Worm (Caenorhabditis elegans) whole organism, young adult: Measurements from ENCODE around the gene R11F4.1.
"Not testable (repeated sequence)": the region's sequence is repeated elsewhere in the genome, so short reads cannot be mapped to it uniquely, and the experiment has no call there.

Experiments used
- D2030.7 ChIP-seq: fragments of 200-800 bp; sonication (Bioruptor generic); IDR thresholded peaks from 2 replicates; pipeline ENCODE4 v1.3.6; 2022; ENCODE audit warnings: missing genetic modification reagents, missing genetic modification characterization, missing compliant biosample characterization
- Y95B8A.8 ChIP-seq: fragments of 200-800 bp; sonication (Bioruptor generic); IDR thresholded peaks from 2 replicates; pipeline ENCODE4 v1.3.6; 2022; ENCODE audit warnings: missing genetic modification reagents, missing genetic modification characterization, missing compliant biosample characterization
- attf-5 ChIP-seq: fragments of 200-800 bp; sonication (Bioruptor generic); optimal IDR thresholded peaks from 2 replicates; lab custom pipeline; 2018; ENCODE audit warnings: mild to moderate bottlenecking, missing genetic modification characterization, missing compliant biosample characterization
- ccch-3 ChIP-seq: fragments of 200-800 bp; sonication (Bioruptor generic); optimal IDR thresholded peaks from 2 replicates; lab custom pipeline; 2018; ENCODE audit warnings: mild to moderate bottlenecking, missing genetic modification characterization, missing compliant biosample characterization
- egrh-3 ChIP-seq: fragments of 200-800 bp; sonication (Bioruptor generic); IDR thresholded peaks from 2 replicates; pipeline ENCODE4 v1.3.6; 2022; ENCODE audit warnings: missing genetic modification reagents, missing genetic modification characterization, missing compliant biosample characterization
- let-607 ChIP-seq, 2 experiments: fragments of 200-800 bp in 1 of 2; sonication (Bioruptor generic) in 1 of 2; sonication (generic microtip) in 1 of 2; optimal IDR thresholded peaks; 2 replicates each; lab custom pipeline; 2016 to 2018; ENCODE audit warnings: mild to moderate bottlenecking in 2 of 2, missing compliant biosample characterization in 2 of 2, missing genetic modification characterization in 2 of 2, moderate library complexity in 2 of 2, missing genotype in 1 of 2
- lin-54 ChIP-seq: fragments of 200-800 bp; sonication (Bioruptor generic); optimal IDR thresholded peaks from 2 replicates; lab custom pipeline; 2018; ENCODE audit warnings: mild to moderate bottlenecking, missing genetic modification characterization, missing compliant biosample characterization
- lir-1 ChIP-seq: fragments of 200-800 bp; sonication (Bioruptor generic); conservative IDR thresholded peaks from 2 replicates; pipeline ENCODE4 v1.3.6; 2022; ENCODE audit warnings: missing genetic modification reagents, missing genetic modification characterization, missing compliant biosample characterization
- lsl-1 ChIP-seq: fragments of 200-800 bp; sonication (Bioruptor generic); optimal IDR thresholded peaks from 2 replicates; lab custom pipeline; 2018; ENCODE audit warnings: mild to moderate bottlenecking, missing genetic modification characterization, moderate library complexity, missing compliant biosample characterization
- rcor-1 ChIP-seq: fragments of 200-800 bp; sonication (Bioruptor generic); IDR thresholded peaks from 2 replicates; pipeline ENCODE4 v1.3.6; 2022; ENCODE audit warnings: missing genetic modification reagents, missing genetic modification characterization, missing compliant biosample characterization
- zfh-2 ChIP-seq: fragments of 200-800 bp; sonication (Bioruptor generic); conservative IDR thresholded peaks from 2 replicates; pipeline ENCODE4 v1.3.6; 2022; ENCODE audit warnings: missing genetic modification reagents, missing genetic modification characterization, missing compliant biosample characterization
- ztf-22 ChIP-seq: fragments of 200-800 bp; sonication (Bioruptor generic); optimal IDR thresholded peaks from 2 replicates; lab custom pipeline; 2018; ENCODE audit warnings: mild to moderate bottlenecking, missing genetic modification characterization, moderate library complexity, missing compliant biosample characterization
- ztf-3 ChIP-seq: fragments of 200-800 bp; sonication (Bioruptor generic); optimal IDR thresholded peaks from 2 replicates; lab custom pipeline; 2018; ENCODE audit warnings: mild to moderate bottlenecking, missing genetic modification characterization, missing compliant biosample characterization

R11F4.1 gene

DNA sequence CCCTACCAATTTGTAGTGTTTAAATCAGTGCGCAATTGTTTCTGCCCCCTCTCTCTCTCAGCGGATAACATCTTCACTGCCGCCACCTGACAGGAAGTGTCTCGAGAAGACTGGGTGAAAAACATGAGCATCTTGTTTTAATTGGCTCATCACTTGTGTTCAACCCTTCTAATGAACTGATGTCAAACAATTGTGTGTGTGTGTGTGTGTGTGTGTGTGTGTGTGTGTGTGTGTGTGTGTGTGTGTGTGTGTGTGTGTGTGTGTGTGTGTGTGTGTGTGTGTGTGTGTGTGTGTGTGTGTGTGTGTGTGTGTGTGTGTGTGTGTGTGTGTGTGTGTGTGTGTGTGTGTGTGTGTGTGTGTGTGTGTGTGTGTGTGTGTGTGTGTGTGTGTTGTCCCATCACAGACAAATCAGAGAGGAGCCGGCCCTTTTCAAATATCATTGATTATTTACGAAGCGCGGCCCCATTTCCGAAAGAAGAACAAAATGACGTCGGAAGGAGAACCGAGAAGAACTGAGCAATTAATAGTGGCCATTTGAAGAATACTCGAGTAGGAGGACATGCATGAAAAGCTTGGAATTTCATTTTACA is 38.4 kb downstream of the R11F4.1 start:
- TF ChIP-seq zfh-2 (GFP tag; lab: Robert Waterston, UW) (0 out of 2 replicates have a peak, but pooled peaks have one; percentile 29), ztf-22 (peak; percentile 12), lin-54 (GFP tag; lab: Kevin White, UChicago) (peak; percentile 1), lsl-1 (GFP tag; lab: Kevin White, UChicago) (peak; percentile 9), attf-5 (GFP tag; lab: Kevin White, UChicago) (peak; percentile 11), ztf-3 (GFP tag; lab: Kevin White, UChicago) (peak; percentile 69), egrh-3 (GFP tag; lab: Robert Waterston, UW) (peak; percentile 48), lir-1 (GFP tag; lab: Robert Waterston, UW) (0 out of 2 replicates have a peak, but pooled peaks have one; percentile 38)

DNA sequence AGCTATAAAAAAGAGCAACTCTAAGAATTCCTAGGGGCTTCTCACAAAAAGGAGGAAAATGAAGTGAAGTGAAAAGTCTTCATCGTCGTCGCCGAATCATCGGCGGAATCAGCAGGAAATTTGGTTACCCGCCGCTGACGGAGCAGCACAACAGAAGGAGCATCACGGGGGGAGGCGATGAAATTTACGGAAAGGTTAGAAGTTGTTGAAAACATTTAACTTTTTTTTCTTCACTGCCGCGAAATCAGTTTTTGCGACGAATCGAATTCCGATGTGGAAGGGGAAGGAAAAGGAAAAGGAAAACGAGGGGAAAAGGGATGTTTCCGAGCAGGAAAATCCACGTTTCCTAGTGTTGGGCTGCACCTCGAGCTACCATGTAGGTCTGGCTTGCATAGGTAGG is 41.6 kb downstream of the R11F4.1 start:
- no peak for TF ChIP-seq rcor-1 (GFP tag; lab: Robert Waterston, UW)
- TF ChIP-seq zfh-2 (GFP tag; lab: Robert Waterston, UW) = peak; percentile 57
- TF ChIP-seq, all 124 proteins: peak for 1

DNA sequence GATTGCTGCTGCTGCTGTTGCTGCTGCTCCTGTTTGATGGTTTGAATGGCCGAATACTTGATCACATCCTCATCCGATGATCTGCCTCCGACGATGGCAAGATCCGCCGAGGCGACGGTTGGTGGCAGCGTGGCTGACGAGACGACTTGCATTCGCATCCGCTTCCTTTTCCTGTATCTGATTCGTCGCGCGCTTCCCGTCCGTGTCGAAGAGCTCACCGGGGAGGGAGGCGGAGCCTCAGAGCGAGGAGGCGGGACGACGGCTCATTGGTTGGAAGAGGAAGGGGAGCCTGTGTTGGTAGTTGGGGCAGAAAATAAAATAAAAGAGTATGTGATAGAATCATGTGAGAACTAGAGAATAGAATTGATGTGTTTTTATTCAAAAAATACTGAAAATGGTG is 43.0 kb downstream of the R11F4.1 start:
- TF ChIP-seq D2030.7 (no peak), zfh-2 (GFP tag; lab: Robert Waterston, UW) (peak; percentile 93), egrh-3 (GFP tag; lab: Robert Waterston, UW) (peak; percentile 80)
- TF ChIP-seq, all 124 proteins: peak for 2

ce11 chrII:4135259-4135658 is 43.5 kb downstream of the R11F4.1 start, which contains the start of gene ast-1:
ast-1 (minus strand) TSS chrII:4135359.
- TF ChIP-seq let-607 (tag; optimal IDR thresholded peaks at IDR 0.05; lab: Kevin White, UChicago); Y95B8A.8 (GFP tag; lab: Robert Waterston, UW); ccch-3 (GFP tag; lab: Kevin White, UChicago): not testable (repeated sequence)
